Worm (Caenorhabditis elegans) whole organism, L3 larva: ENCODE results near the gene B0280.17.
A peak's percentile ranks its signal among the peaks of the same experiment; 100 is the strongest.

Experiments
- R02D3.7 ChIP-seq: fragments of 150-350 bp; optimal IDR thresholded peaks from 2 replicates; lab custom pipeline; 2014; ENCODE audit warnings: missing biosample characterization, missing genetic modification characterization
- ZK546.5 ChIP-seq: sonication (generic microtip); optimal IDR thresholded peaks from 2 replicates; lab custom pipeline; 2017; ENCODE audit warnings: missing biosample characterization, missing genetic modification characterization
- ama-1 ChIP-seq: fragments of 150-350 bp; optimal IDR thresholded peaks from 2 replicates; lab custom pipeline; 2018
- ceh-16 ChIP-seq: sonication (generic microtip); optimal IDR thresholded peaks from 2 replicates; lab custom pipeline; 2017; ENCODE audit warnings: missing biosample characterization, missing genetic modification characterization
- ceh-28 ChIP-seq: fragments of 150-350 bp; optimal IDR thresholded peaks from 2 replicates; lab custom pipeline; 2014; ENCODE audit warnings: missing biosample characterization, missing genetic modification reagents, missing genetic modification characterization
- ceh-82 ChIP-seq: fragments of 150-350 bp; optimal IDR thresholded peaks from 2 replicates; lab custom pipeline; 2014; ENCODE audit warnings: missing biosample characterization, missing genetic modification characterization
- ceh-9 ChIP-seq: sonication (generic microtip); optimal IDR thresholded peaks from 2 replicates; lab custom pipeline; 2018; ENCODE audit warnings: missing biosample characterization, missing genetic modification characterization
- daf-12 ChIP-seq: fragments of 150-350 bp; optimal IDR thresholded peaks from 2 replicates; lab custom pipeline; 2014; ENCODE audit warnings: missing biosample characterization, missing genetic modification reagents, missing genetic modification characterization
- egl-27 ChIP-seq: sonication (generic microtip); optimal IDR thresholded peaks from 4 replicates; lab custom pipeline; 2017; ENCODE audit warnings: missing biosample characterization, missing genetic modification reagents, missing genetic modification characterization
- egl-5 ChIP-seq: fragments of 150-350 bp; optimal IDR thresholded peaks from 2 replicates; lab custom pipeline; 2017; ENCODE audit warnings: missing biosample characterization, missing genetic modification reagents, missing genetic modification characterization, inconsistent platforms
- elt-1 ChIP-seq: fragments of 150-350 bp; optimal IDR thresholded peaks from 2 replicates; lab custom pipeline; 2014; ENCODE audit warnings: missing biosample characterization, missing genetic modification characterization
- elt-2 ChIP-seq: sonication (generic microtip); optimal IDR thresholded peaks from 2 replicates; lab custom pipeline; 2016; ENCODE audit warnings: missing genetic modification reagents, mild to moderate bottlenecking, missing genetic modification characterization, missing compliant biosample characterization
- eor-1 ChIP-seq, 2 experiments: fragments of 150-350 bp; optimal IDR thresholded peaks; 2 replicates each; lab custom pipeline; 2014 to 2018; ENCODE audit warnings: missing biosample characterization in 2 of 2, missing genetic modification characterization in 2 of 2
- fkh-10 ChIP-seq: sonication (generic microtip); optimal IDR thresholded peaks from 2 replicates; lab custom pipeline; 2017; ENCODE audit warnings: missing biosample characterization, missing genetic modification reagents, missing genetic modification characterization
- fos-1 ChIP-seq: fragments of 150-350 bp; optimal IDR thresholded peaks from 2 replicates; lab custom pipeline; 2014; ENCODE audit warnings: missing biosample characterization, missing genetic modification characterization
- hmg-11 ChIP-seq: sonication (generic microtip); optimal IDR thresholded peaks from 2 replicates; lab custom pipeline; 2016; ENCODE audit warnings: missing genetic modification characterization, missing compliant biosample characterization
- jun-1 ChIP-seq: fragments of 150-350 bp; optimal IDR thresholded peaks from 2 replicates; lab custom pipeline; 2014; ENCODE audit warnings: missing biosample characterization, missing genetic modification reagents, missing genetic modification characterization
- lin-15B ChIP-seq: fragments of 150-350 bp; optimal IDR thresholded peaks from 2 replicates; lab custom pipeline; 2014; ENCODE audit warnings: missing biosample characterization, missing genetic modification characterization
- lin-39 ChIP-seq: fragments of 150-350 bp; optimal IDR thresholded peaks from 2 replicates; lab custom pipeline; 2018; ENCODE audit warnings: missing biosample characterization, missing genetic modification reagents, missing genetic modification characterization
- lsy-12 ChIP-seq: sonication (generic microtip); optimal IDR thresholded peaks from 2 replicates; lab custom pipeline; 2016; ENCODE audit warnings: mild to moderate bottlenecking, missing genetic modification characterization, missing compliant biosample characterization
- mdl-1 ChIP-seq: fragments of 150-350 bp; optimal IDR thresholded peaks from 2 replicates; lab custom pipeline; 2014; ENCODE audit warnings: missing biosample characterization, missing genetic modification characterization
- mml-1 ChIP-seq: fragments of 150-350 bp; sonication (generic microtip); optimal IDR thresholded peaks from 3 replicates; lab custom pipeline; 2014; ENCODE audit warnings: missing biosample characterization, missing genetic modification characterization
- nfya-1 ChIP-seq: sonication (generic microtip); optimal IDR thresholded peaks from 2 replicates; lab custom pipeline; 2017; ENCODE audit warnings: missing genetic modification characterization, mild to moderate bottlenecking, missing compliant biosample characterization, antibody characterized with exemption, moderate library complexity; ENCODE audit not compliant: insufficient read depth
- nhr-11 ChIP-seq: fragments of 150-350 bp; optimal IDR thresholded peaks from 2 replicates; lab custom pipeline; 2014; ENCODE audit warnings: missing biosample characterization, missing genetic modification characterization
- nhr-12 ChIP-seq: fragments of 150-350 bp; optimal IDR thresholded peaks from 2 replicates; lab custom pipeline; 2014; ENCODE audit warnings: missing biosample characterization, missing genetic modification characterization
- nhr-23 ChIP-seq: fragments of 150-350 bp; optimal IDR thresholded peaks from 2 replicates; lab custom pipeline; 2014; ENCODE audit warnings: missing biosample characterization, missing genetic modification reagents, missing genetic modification characterization
- nhr-25 ChIP-seq: sonication (generic microtip); optimal IDR thresholded peaks from 2 replicates; lab custom pipeline; 2017; ENCODE audit warnings: missing biosample characterization, missing genetic modification characterization
- nhr-43 ChIP-seq: sonication (generic microtip); optimal IDR thresholded peaks from 2 replicates; lab custom pipeline; 2016; ENCODE audit warnings: mild to moderate bottlenecking, missing genetic modification characterization, missing compliant biosample characterization; ENCODE audit not compliant: poor library complexity, severe bottlenecking
- nhr-67 ChIP-seq: fragments of 150-350 bp; optimal IDR thresholded peaks from 2 replicates; lab custom pipeline; 2014; ENCODE audit warnings: missing biosample characterization, missing genetic modification characterization
- nhr-76 ChIP-seq: fragments of 150-350 bp; sonication (generic microtip); optimal IDR thresholded peaks from 5 replicates; lab custom pipeline; 2014; ENCODE audit warnings: missing biosample characterization, missing genetic modification characterization
- nhr-77 ChIP-seq: fragments of 150-350 bp; optimal IDR thresholded peaks from 2 replicates; lab custom pipeline; 2014; ENCODE audit warnings: missing biosample characterization, missing genetic modification characterization
- pha-4 ChIP-seq: fragments of 150-350 bp; optimal IDR thresholded peaks from 2 replicates; lab custom pipeline; 2014; ENCODE audit warnings: missing biosample characterization, missing genetic modification reagents, missing genetic modification characterization
- pqm-1 ChIP-seq: fragments of 150-350 bp; optimal IDR thresholded peaks from 2 replicates; lab custom pipeline; 2017; ENCODE audit warnings: missing biosample characterization, missing genetic modification characterization, inconsistent platforms
- sea-2 ChIP-seq: fragments of 150-350 bp; sonication (generic microtip); optimal IDR thresholded peaks from 4 replicates; lab custom pipeline; 2014; ENCODE audit warnings: missing biosample characterization, missing genetic modification reagents, missing genetic modification characterization
- skn-1 ChIP-seq: fragments of 150-350 bp; optimal IDR thresholded peaks from 2 replicates; lab custom pipeline; 2014; ENCODE audit warnings: missing biosample characterization, missing genetic modification characterization
- snpc-4 ChIP-seq: fragments of 150-350 bp; optimal IDR thresholded peaks from 2 replicates; lab custom pipeline; 2014; ENCODE audit warnings: missing biosample characterization, missing genetic modification characterization
- tbx-2 ChIP-seq: sonication (generic microtip); optimal IDR thresholded peaks from 2 replicates; lab custom pipeline; 2016; ENCODE audit warnings: mild to moderate bottlenecking, missing genetic modification characterization, missing compliant biosample characterization
- unc-39 ChIP-seq: sonication (generic microtip); optimal IDR thresholded peaks from 4 replicates; lab custom pipeline; 2017; ENCODE audit warnings: missing biosample characterization, missing genetic modification characterization
- ztf-11 ChIP-seq: fragments of 150-350 bp; optimal IDR thresholded peaks from 2 replicates; lab custom pipeline; 2014; ENCODE audit warnings: missing biosample characterization, missing genetic modification characterization
- ztf-4 ChIP-seq: fragments of 150-350 bp; optimal IDR thresholded peaks from 2 replicates; lab custom pipeline; 2014; ENCODE audit warnings: missing biosample characterization, missing genetic modification characterization

B0280.17 gene

DNA sequence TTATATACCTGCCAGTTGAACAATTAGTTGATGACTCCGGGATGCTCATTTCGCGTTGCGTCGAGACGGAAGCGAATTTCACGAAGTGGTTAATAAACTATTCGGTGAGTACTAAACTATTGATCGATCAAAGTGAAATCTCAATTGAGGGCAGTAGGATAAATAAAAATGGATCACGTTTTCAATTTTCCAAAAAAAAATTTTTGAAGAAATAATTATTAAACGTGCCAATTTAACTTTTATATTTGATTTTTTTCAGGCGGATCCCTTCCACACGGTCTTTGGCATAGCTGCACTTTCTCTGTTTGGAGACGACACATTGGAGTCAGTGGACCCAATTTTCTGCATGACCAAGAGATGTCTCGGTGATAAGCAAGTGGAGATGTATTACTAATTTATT, at the start of gene B0280.17:
Gene B0280.17, minus strand, starts transcription at position 101 of the 400 bp plus-strand sequence.
- TF ChIP-seq mdl-1 (tag; lab: Kevin White, UChicago) (no peak), ZK546.5 (tag; lab: Kevin White, UChicago) (no peak), mml-1 (tag; lab: Kevin White, UChicago) (no peak), nhr-12 (tag; lab: Kevin White, UChicago) (no peak), elt-2 (tag; lab: Kevin White, UChicago) (no peak), skn-1 (no peak), nhr-43 (tag; lab: Kevin White, UChicago) (no peak), nfya-1 (tag; lab: Kevin White, UChicago) (no peak), egl-27 (tag; lab: Kevin White, UChicago) (no peak), egl-5 (tag; lab: Kevin White, UChicago) (no peak), fos-1 (tag; lab: Kevin White, UChicago) (no peak), elt-1 (tag; lab: Kevin White, UChicago) (no peak), ceh-9 (tag; lab: Kevin White, UChicago) (no peak), jun-1 (no peak), nhr-25 (tag; lab: Kevin White, UChicago) (no peak), hmg-11 (tag; lab: Kevin White, UChicago) (no peak), ztf-11 (tag; lab: Kevin White, UChicago) (no peak), ztf-4 (tag; lab: Kevin White, UChicago) (no peak), nhr-67 (tag; lab: Kevin White, UChicago) (no peak), nhr-76 (tag; lab: Kevin White, UChicago) (no peak)

DNA sequence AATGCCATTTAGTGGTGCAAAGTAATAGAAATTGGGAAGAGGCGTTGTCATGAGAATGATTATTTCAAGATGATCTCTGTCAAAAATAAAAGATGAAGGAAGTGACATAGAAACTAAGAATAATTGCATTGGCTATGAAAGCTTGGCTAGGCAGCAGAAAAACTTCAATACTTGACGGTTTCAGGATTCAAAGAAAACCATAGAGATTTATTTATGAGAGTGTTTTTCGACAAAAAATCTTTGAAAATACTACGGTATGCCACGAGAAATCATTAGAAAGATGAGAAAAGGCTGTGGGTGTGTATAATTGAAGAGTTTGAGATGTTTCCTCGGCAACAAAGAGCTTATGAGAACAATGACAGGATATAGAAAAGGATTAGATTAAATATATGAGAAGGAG, 49.6 kb upstream of the B0280.17 start, which contains the start of gene F37C12.14:
Gene F37C12.14, minus strand, starts transcription at position 101 of the 400 bp plus-strand sequence.
- TF ChIP-seq nfya-1 (tag; lab: Kevin White, UChicago) (no peak), sea-2 (GFP tag; lab: Kevin White, UChicago) (no peak), ztf-4 (tag; lab: Kevin White, UChicago) (no peak), nhr-77 (tag; lab: Kevin White, UChicago) (no peak), lin-15B (tag; lab: Kevin White, UChicago) (no peak), nhr-67 (tag; lab: Kevin White, UChicago) (no peak), ztf-11 (tag; lab: Kevin White, UChicago) (no peak), skn-1 (no peak), tbx-2 (no peak), egl-5 (tag; lab: Kevin White, UChicago) (no peak), hmg-11 (tag; lab: Kevin White, UChicago) (no peak), nhr-11 (tag; lab: Kevin White, UChicago) (no peak), nhr-43 (tag; lab: Kevin White, UChicago) (no peak), lsy-12 (tag; lab: Kevin White, UChicago) (no peak), nhr-76 (tag; lab: Kevin White, UChicago) (no peak), unc-39 (tag; lab: Kevin White, UChicago) (no peak)

DNA sequence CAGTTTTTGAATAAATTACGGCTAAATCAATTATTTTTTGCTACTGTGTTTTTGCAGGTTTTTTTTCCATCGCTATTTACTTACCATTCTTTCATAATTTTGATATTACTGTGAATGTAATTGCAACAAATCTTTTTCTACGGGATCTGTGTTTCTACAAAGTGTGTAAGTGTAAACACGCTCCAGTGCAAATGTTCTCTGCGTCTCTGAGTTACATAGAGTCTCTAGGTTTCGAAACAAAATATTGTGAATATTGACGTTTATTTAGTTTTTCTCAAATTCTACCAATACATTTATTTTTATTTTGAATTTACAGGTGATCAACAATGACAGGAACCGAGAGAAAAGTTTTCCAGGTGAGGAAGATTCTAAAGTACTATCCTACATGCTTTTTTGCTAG, 48.1 kb upstream of the B0280.17 start, which contains the start of gene yju-2:
Gene yju-2, plus strand, starts transcription at position 315 of the 400 bp plus-strand sequence.
- peak; percentile 18 for TF ChIP-seq ceh-28
- TF ChIP-seq pha-4 (tag; lab: Kevin White, UChicago) = peak; percentile 95
- TF ChIP-seq lin-15B (tag; lab: Kevin White, UChicago) = peak; percentile 84
- peak; percentile 1 for TF ChIP-seq egl-27 (tag; lab: Kevin White, UChicago)
- peak; percentile 24 for TF ChIP-seq elt-2 (tag; lab: Kevin White, UChicago)
- peak; percentile 63 for TF ChIP-seq nhr-25 (tag; lab: Kevin White, UChicago)
- TF ChIP-seq nfya-1 (tag; lab: Kevin White, UChicago) = peak; percentile 69
- peak; percentile 39 for TF ChIP-seq snpc-4 (tag; lab: Kevin White, UChicago)
- peak; percentile 70 for TF ChIP-seq nhr-23 (tag; lab: Kevin White, UChicago)
- TF ChIP-seq hmg-11 (tag; lab: Kevin White, UChicago) = peak; percentile 37
- TF ChIP-seq ceh-82 (tag; lab: Kevin White, UChicago) = no peak
- TF ChIP-seq nhr-43 (tag; lab: Kevin White, UChicago) = peak; percentile 60
- no peak for TF ChIP-seq mml-1 (tag; lab: Kevin White, UChicago)
- TF ChIP-seq pqm-1 (tag; lab: Kevin White, UChicago) = peak; percentile 16
- no peak for TF ChIP-seq ztf-4 (tag; lab: Kevin White, UChicago)
- no peak for TF ChIP-seq jun-1
- TF ChIP-seq nhr-11 (tag; lab: Kevin White, UChicago) = peak; percentile 29
- TF ChIP-seq, all 47 proteins: peak for 13

DNA sequence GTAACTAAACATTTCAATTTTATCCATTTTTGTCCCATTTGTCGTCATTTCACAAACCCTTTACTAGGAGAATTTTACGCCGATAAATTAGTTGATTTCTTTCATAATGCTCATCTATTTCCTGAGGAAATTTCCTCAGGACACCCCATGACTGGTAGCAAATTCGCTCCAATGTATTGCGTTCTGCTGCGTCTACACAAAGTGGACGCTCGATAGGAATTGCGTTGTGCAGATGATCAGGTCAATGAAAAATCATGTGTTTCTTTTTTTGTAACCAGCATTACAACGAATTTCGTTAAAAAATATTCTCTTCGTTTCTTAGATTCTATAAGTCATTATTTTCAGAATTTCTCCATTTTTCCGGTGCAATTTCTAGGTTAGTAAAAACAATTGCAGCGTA, 45.9 kb upstream of the B0280.17 start, which contains the start of gene epg-4:
Gene epg-4, plus strand, starts transcription at position 346 of the 400 bp plus-strand sequence.
- TF ChIP-seq lin-39 (tag; lab: Kevin White, UChicago) (peak; percentile 53), ama-1 (lab: Kevin White, UChicago) (no peak), snpc-4 (tag; lab: Kevin White, UChicago) (peak; percentile 42), jun-1 (no peak), nhr-77 (tag; lab: Kevin White, UChicago) (no peak), lin-15B (tag; lab: Kevin White, UChicago) (peak; percentile 66), daf-12 (tag; lab: Kevin White, UChicago) (no peak), unc-39 (tag; lab: Kevin White, UChicago) (no peak), nfya-1 (tag; lab: Kevin White, UChicago) (peak; percentile 48), pqm-1 (tag; lab: Kevin White, UChicago) (peak; percentile 32), nhr-23 (tag; lab: Kevin White, UChicago) (no peak), hmg-11 (tag; lab: Kevin White, UChicago) (peak; percentile 63), sea-2 (GFP tag; lab: Kevin White, UChicago) (no peak), fkh-10 (no peak), pha-4 (tag; lab: Kevin White, UChicago) (peak; percentile 60), R02D3.7 (tag; lab: Kevin White, UChicago) (no peak), lsy-12 (tag; lab: Kevin White, UChicago) (no peak), nhr-76 (tag; lab: Kevin White, UChicago) (no peak), ZK546.5 (tag; lab: Kevin White, UChicago) (no peak), nhr-67 (tag; lab: Kevin White, UChicago) (no peak), elt-2 (tag; lab: Kevin White, UChicago) (peak; percentile 7), eor-1 (tag; optimal IDR thresholded peaks at IDR 0.05; lab: Kevin White, UChicago) (no peak), ztf-11 (tag; lab: Kevin White, UChicago) (no peak), ceh-16 (no peak), ceh-82 (tag; lab: Kevin White, UChicago) (no peak)
